Worm (Caenorhabditis elegans): ENCODE data around the gene elt-7.

elt-7 gene

ce11 chrV:4770408-4770947 lies at the start of gene elt-7:
TSS of gene elt-7 (plus strand) at chrV:4770670.
- TF ChIP-seq unc-62 (GFP tag; optimal IDR thresholded peaks at IDR 0.05): no peak

DNA sequence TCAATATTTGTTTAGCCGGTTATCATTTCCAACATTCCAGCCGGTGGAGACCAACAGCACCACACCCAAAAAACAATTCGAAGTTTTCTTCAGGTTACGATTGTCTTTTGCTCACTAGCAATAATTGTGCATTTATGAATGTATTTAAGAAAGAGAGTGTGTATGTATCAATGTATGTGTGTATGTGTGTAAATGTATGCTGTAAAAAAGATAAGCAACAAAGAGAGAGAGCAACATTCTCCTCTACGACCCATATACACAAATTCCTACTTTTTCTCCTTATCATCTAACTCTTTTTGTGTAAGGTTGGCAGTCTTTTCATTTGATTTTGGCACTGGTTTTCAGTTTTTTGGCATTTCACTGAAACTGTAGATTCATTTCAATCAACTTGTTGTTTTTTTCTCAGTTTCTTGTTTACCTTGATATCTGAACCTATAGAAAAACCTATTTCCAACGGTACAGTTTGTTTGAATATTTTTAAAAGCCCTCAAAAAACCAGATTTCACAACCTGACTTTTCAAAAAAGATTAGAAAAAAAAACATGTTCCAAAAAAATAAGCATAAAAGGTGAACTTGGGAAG lies 49.5 kb upstream of the elt-7 start:
- no peak for TF ChIP-seq unc-62 (GFP tag; optimal IDR thresholded peaks at IDR 0.05)

ce11 chrV:4722314-4722713 lies 48.2 kb upstream of the elt-7 start, which contains the start of gene F39G3.5:
TSS of gene F39G3.5 (plus strand) at chrV:4722614.
- TF ChIP-seq unc-62 (GFP tag; optimal IDR thresholded peaks at IDR 0.05): no peak

DNA sequence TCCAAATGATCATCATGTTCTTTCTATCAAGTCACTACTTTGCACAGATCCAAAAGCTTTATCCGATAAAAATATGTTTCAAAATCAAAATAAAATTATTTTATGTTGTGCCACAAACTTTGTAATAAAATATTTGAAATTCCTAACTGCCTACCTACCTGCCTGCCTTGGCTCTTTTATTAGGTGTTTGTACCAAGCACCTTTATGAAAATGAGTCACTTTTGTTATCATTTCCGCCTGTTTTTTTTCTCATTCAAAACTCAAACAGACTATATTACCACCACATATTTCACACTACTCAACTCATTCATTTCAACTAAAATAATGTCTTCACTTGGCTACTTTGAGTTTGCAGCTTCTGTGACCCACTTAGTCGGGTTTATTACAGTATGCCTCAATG lies 46.0 kb upstream of the elt-7 start, which contains the start of gene F39G3.4:
Gene F39G3.4, plus strand, starts transcription at position 301 of the 400 bp plus-strand sequence.
- TF ChIP-seq unc-62 (GFP tag; optimal IDR thresholded peaks at IDR 0.05): no peak

DNA sequence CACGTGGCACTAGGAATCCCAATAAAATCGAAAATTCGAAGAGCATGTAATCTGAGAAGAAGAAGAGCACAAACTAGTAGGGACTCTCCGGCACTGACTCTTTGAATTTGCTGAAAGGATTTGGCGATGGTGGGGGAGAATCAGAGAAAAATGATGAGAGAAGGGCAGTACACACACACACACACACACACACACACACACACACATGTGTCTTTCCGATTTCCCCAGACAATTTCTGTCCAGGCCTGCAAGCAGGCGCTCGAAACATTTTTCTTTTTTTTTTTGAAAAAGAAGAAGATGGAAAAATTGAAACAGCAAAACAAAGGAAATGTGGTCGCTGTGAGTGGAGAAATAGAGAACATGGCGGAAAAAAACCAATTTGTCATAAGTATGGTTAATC lies 40.4 kb upstream of the elt-7 start, which contains the start of gene tig-2:
Gene tig-2, minus strand, starts transcription at position 87 of the 400 bp plus-strand sequence.
- TF ChIP-seq unc-62 (GFP tag; optimal IDR thresholded peaks at IDR 0.05): no peak

DNA sequence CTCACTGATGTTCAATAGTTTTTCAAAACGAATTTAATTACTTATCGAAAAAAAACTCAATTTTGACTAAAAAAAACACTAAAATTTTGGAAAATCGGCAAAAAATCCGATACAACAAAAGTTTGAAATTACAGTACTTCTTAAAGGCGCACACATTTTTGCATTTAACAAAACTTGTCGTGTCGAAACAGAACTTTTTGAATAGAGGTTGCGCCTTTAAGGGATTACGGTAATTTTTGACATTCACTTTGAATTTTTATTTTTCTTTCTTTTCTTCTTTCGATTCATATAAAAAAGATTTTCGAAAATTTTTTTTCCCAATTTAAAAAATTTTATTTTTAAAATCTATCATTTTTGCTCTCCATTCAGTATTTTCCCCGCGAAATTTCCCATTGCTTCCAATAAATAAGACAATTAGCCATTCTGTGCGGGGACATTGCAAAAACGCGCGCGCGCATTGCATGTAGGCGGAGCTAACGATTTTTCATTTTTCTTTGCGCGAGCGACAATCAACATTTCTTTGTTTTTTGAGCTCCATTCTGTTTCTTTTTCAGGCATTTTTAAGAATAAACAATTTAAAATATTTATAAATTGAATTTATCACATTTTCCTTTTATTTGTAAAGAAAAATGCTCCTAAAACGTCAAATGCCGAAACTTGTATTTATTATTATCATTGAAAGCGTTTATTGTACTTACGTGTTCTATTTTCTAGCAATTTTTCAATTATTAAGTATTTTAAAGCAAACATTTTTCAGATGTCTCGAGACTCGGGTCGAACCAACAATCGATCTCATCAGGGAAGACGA lies 39.1 kb upstream of the elt-7 start, which contains the start of gene F39G3.3:
Gene F39G3.3, plus strand, starts transcription at position 758 of the 808 bp plus-strand sequence.
- no peak for TF ChIP-seq unc-62 (GFP tag; optimal IDR thresholded peaks at IDR 0.05)

DNA sequence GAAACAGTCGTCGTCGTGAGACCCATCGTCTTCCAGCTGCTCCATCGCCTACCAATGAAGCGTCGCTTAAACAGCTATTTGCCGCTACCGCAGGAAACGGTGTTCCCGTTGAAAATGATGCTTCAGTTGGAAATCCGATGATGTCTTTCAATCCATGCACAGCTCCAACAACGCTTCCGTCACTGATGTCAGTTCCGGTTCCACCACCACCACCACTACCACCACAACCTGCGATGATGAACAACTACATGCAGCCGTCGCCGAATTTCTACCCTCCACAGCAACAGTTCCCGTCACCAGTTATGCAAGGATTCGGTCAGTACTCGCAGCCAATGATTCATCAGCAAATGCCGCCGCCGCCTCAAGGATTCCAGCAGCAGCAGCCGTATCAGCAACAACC lies 36.5 kb upstream of the elt-7 start:
- TF ChIP-seq unc-62 (GFP tag; optimal IDR thresholded peaks at IDR 0.05): no peak

ce11 chrV:4734608-4735007 lies 35.9 kb upstream of the elt-7 start:
- TF ChIP-seq unc-62 (GFP tag; optimal IDR thresholded peaks at IDR 0.05): no peak

ce11 chrV:4737727-4738126 lies 32.7 kb upstream of the elt-7 start, which contains the start of gene F39G3.2:
TSS of gene F39G3.2 (plus strand) at chrV:4737831.
- no peak for TF ChIP-seq unc-62 (GFP tag; optimal IDR thresholded peaks at IDR 0.05)

- TF ChIP-seq unc-62 (GFP tag; optimal IDR thresholded peaks at IDR 0.05): no peak
Observed at ce11 chrV:4742190-4742589, 28.3 kb upstream of the elt-7 start, which contains the start of gene ugt-61. TSS of gene ugt-61 (plus strand) at chrV:4742422.

ce11 chrV:4745269-4745668 lies 25.2 kb upstream of the elt-7 start, which contains the start of gene C18G1.7:
TSS of gene C18G1.7 (plus strand) at chrV:4745569.
- TF ChIP-seq unc-62 (GFP tag; optimal IDR thresholded peaks at IDR 0.05): no peak

DNA sequence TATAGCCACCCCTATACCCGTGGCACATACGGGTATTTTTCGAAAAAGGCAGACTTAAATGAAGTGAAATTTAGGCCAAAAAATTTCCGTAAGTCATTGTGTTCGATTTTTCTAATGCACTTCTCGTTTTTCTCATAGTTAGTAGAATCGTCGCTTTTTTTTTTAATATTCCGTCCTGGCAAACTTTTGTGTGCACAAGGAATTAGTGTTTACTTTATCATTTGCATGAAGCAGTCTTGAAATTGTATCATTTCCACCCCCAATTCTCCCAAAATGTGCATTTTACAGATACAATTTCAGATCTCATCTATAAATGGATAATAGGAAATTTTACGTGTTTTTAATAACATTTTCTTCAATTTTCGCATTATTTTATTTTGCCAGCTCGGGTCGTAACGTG lies 20.2 kb upstream of the elt-7 start, which contains the start of gene C18G1.6:
Gene C18G1.6, plus strand, starts transcription at position 301 of the 400 bp plus-strand sequence.
- TF ChIP-seq unc-62 (GFP tag; optimal IDR thresholded peaks at IDR 0.05): no peak

DNA sequence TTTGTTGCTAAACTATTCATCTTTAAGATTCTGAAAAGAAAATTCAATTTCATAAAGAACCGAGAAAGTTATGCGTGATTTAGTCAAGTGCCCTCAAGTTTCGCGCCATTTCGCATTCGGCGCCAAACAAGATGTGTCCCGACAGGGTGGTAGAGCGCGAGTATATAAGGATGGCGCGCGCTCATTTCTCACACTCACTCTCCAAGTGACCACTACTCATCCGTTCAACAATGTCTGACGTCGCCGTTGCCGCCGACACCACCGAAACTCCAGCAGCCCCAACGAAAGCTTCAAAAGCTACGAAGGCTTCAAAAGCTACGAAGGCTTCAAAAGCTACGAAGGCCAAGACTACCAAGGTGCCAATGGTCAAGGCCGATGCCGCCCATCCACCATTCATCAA lies 16.3 kb upstream of the elt-7 start, which contains the start of gene hil-4:
Gene hil-4, plus strand, starts transcription at position 191 of the 400 bp plus-strand sequence.
- no peak for TF ChIP-seq unc-62 (GFP tag; optimal IDR thresholded peaks at IDR 0.05)

- no peak for TF ChIP-seq unc-62 (GFP tag; optimal IDR thresholded peaks at IDR 0.05)
Observed at ce11 chrV:4754684-4755211, 15.7 kb upstream of the elt-7 start.

DNA sequence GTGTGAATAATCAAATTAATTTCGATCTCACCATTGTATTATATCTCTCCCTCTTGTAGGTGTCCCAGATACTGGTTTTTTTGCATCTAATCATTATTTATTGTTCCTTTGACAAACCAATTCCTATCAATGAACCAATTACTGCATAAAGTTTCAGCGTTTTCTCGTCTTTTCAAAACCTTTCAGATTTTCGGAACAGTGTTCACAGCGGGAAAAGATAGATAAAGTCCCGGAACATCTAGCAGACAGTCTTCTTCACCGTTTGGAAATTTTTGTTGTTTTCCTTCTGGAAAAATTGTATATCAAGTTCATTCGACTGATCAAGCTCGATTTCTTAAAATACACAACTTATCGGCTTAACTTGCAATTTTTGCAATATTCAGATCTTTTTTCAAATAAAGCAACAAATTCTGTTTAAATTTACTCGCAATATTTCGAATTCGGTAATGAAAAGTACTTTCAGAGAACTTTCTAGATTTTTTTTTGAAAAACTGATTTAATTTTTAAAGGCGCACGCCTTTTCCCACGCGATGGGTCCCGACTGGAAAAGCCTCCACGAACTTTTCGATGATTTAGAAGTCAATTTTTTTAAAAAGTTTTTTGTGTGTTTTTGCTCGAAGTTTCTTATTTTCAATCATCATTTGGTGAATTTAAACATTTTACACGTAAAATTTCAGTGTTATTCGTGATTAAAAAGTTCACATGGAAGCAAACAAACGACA lies 15.0 kb upstream of the elt-7 start, which contains the start of gene pgl-3:
Gene pgl-3, plus strand, starts transcription at position 672 of the 722 bp plus-strand sequence.
- TF ChIP-seq unc-62 (GFP tag; optimal IDR thresholded peaks at IDR 0.05): no peak

Measured in whole organism, dauer.